Fruit fly (Drosophila melanogaster): ENCODE measurements around the gene SWIP.

SWIP gene

DNA sequence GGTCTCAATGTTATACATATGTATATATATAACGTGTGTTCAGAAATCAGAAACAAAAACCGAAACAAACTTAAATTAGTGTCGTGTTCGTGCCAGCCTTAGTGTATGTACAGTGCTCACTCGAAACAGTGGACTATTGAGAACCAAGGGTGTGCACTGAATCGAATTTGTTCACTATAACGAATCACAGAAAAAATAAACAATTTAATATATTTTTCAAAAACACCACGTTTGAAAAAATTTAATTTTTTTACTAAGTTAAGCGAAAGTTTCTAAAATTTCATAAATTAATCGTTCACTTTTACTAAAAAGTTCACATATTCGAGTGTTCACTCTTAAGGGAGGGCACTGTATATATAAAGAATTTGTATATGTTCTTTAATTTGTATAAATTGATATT is 28.3 kb upstream of the SWIP start (continued):
- TF ChIP-seq E2f2 (GFP tag; IDR thresholded peaks at IDR 0.05) (no peak), vfl (GFP tag; optimal IDR thresholded peaks at IDR 0.05) (no peak), CG11456 (GFP tag; IDR thresholded peaks at IDR 0.05) (0 out of 3 replicates have a peak, but pooled peaks have one; percentile 5), pita (GFP tag; optimal IDR thresholded peaks at IDR 0.05) (no peak), crp (GFP tag; optimal IDR thresholded peaks at IDR 0.05) (no peak), dpn (GFP tag; optimal IDR thresholded peaks at IDR 0.05) (peak in 1 of 2 experiments; percentile 9), Mad (GFP tag; optimal IDR thresholded peaks at IDR 0.05) (no peak), sisA (GFP tag; IDR thresholded peaks at IDR 0.05) (no peak), CG5180 (GFP tag; optimal IDR thresholded peaks at IDR 0.05) (no peak), PHDP (tag; optimal IDR thresholded peaks at IDR 0.05) (peak; percentile 36), Hr3 (GFP tag; optimal IDR thresholded peaks at IDR 0.05) (no peak), az2 (GFP tag; optimal IDR thresholded peaks at IDR 0.05) (peak; percentile 10), CG13424 (tag; optimal IDR thresholded peaks at IDR 0.05) (peak; percentile 37), unpg (GFP tag; optimal IDR thresholded peaks at IDR 0.05) (peak; percentile 50), z (GFP tag; IDR thresholded peaks at IDR 0.05) (no peak), zfh1 (GFP tag; IDR thresholded peaks at IDR 0.05) (no peak), gsb (GFP tag; IDR thresholded peaks at IDR 0.05) (no peak), CG17359 (tag; optimal IDR thresholded peaks at IDR 0.05) (peak; percentile 20), CG11398 (GFP tag; optimal IDR thresholded peaks at IDR 0.05) (no peak), Fer2 (tag; optimal IDR thresholded peaks at IDR 0.05) (no peak), Hr51 (GFP tag; optimal IDR thresholded peaks at IDR 0.05) (peak in 1 of 2 experiments; percentile 35), lilli (GFP tag; optimal IDR thresholded peaks at IDR 0.05) (peak; percentile 24), Hr78 (GFP tag; optimal IDR thresholded peaks at IDR 0.05) (no peak), dysf (GFP tag; IDR thresholded peaks at IDR 0.05) (0 out of 3 replicates have a peak, but pooled peaks have one; percentile 13), CG17186 (GFP tag; optimal IDR thresholded peaks at IDR 0.05) (no peak), trem (tag; optimal IDR thresholded peaks at IDR 0.05) (peak; percentile 5), nerfin-1 (tag; optimal IDR thresholded peaks at IDR 0.05) (no peak), Dip3 (GFP tag; optimal IDR thresholded peaks at IDR 0.05) (no peak), esg (GFP tag; conservative IDR thresholded peaks at IDR 0.05) (0 out of 2 replicates have a peak, but pooled peaks have one; percentile 9), caup (GFP tag; optimal IDR thresholded peaks at IDR 0.05; ENCODE audit: severe bottlenecking) (peak; percentile 4), bsh (GFP tag; optimal IDR thresholded peaks at IDR 0.05) (peak in 1 of 2 experiments; percentile 38), CG13296 (GFP tag; optimal IDR thresholded peaks at IDR 0.05) (peak; percentile 14), luna (GFP tag; optimal IDR thresholded peaks at IDR 0.05) (no peak), Atf6 (GFP tag; IDR thresholded peaks at IDR 0.05) (0 out of 2 replicates have a peak, but pooled peaks have one; percentile 37), CG2120 (GFP tag; optimal IDR thresholded peaks at IDR 0.05) (peak; percentile 39), CG2199 (GFP tag; IDR thresholded peaks at IDR 0.05) (no peak), ranshi (GFP tag; IDR thresholded peaks at IDR 0.05) (0 out of 2 replicates have a peak, but pooled peaks have one; percentile 28), CG10431 (GFP tag; optimal IDR thresholded peaks at IDR 0.05) (no peak), CG12104 (GFP tag; optimal IDR thresholded peaks at IDR 0.05) (peak; percentile 6), CoRest (tag; optimal IDR thresholded peaks at IDR 0.05) (no peak), CG10366 (GFP tag; IDR thresholded peaks at IDR 0.05) (peak; percentile 14; the same call in 1 of the 2 replicates), Ssrp (tag; optimal IDR thresholded peaks at IDR 0.05) (peak; percentile 13), CG15514 (GFP tag; optimal IDR thresholded peaks at IDR 0.05) (no peak), phol (tag; optimal IDR thresholded peaks at IDR 0.05) (peak; percentile 25), CG10979 (tag; optimal IDR thresholded peaks at IDR 0.05) (peak; percentile 21), ind (GFP tag; optimal IDR thresholded peaks at IDR 0.05) (peak; percentile 2), dmrt11E (tag; optimal IDR thresholded peaks at IDR 0.05) (peak; percentile 8), CG14441 (GFP tag; IDR thresholded peaks at IDR 0.05) (no peak), CG5953 (GFP tag; IDR thresholded peaks at IDR 0.05) (no peak), toy (GFP tag; IDR thresholded peaks at IDR 0.05) (no peak)
